Fruit fly (Drosophila melanogaster) whole organism, larva: ENCODE results near the gene neur.

Experiments
- noc ChIP-seq: fragments of 200-800 bp; sonication (Bioruptor generic); optimal IDR thresholded peaks from 3 replicates; lab custom pipeline; 2019; ENCODE audit warnings: missing biosample characterization, mild to moderate bottlenecking, missing genetic modification characterization, moderate library complexity

The neur gene

dm6 chr3R:9053850-9054441, 14.7 kb upstream of the neur start:
- peak; percentile 83 for TF ChIP-seq noc

- peak; percentile 47 for TF ChIP-seq noc
Measured at dm6 chr3R:9053021-9053420, 13.8 kb upstream of the neur start.

dm6 chr3R:9051937-9052680, 12.8 kb upstream of the neur start, which contains the start of gene Kdm2:
TSS of gene Kdm2 (plus strand) at chr3R:9052495.
- TF ChIP-seq noc, result no peak

- TF ChIP-seq noc, result no peak
Measured at dm6 chr3R:9050519-9051119, 11.3 kb upstream of the neur start, which contains the start of gene Nmdmc. TSS of gene Nmdmc (minus strand) at chr3R:9050555.

dm6 chr3R:9049091-9049981, 10.1 kb upstream of the neur start:
- no peak for TF ChIP-seq noc

dm6 chr3R:9048466-9049072, 9.3 kb upstream of the neur start, which contains the start of gene Mst85C:
TSS of gene Mst85C (plus strand) at chr3R:9048645.
- TF ChIP-seq noc, result no peak

- TF ChIP-seq noc, result peak; percentile 57
Measured at dm6 chr3R:9047561-9048465, 8.5 kb upstream of the neur start, which contains the start of gene Rel. TSS of gene Rel (minus strand) at chr3R:9047977.

- TF ChIP-seq noc, result no peak
Measured at dm6 chr3R:9046954-9047353, 7.7 kb upstream of the neur start.

dm6 chr3R:9045733-9046132, 6.5 kb upstream of the neur start:
- no peak for TF ChIP-seq noc

dm6 chr3R:9043610-9044009, 4.3 kb upstream of the neur start:
- no peak for TF ChIP-seq noc

dm6 chr3R:9038652-9039051, 619 bp downstream of the neur start, which contains the start of gene hyx:
TSS of gene hyx (plus strand) at chr3R:9038760.
- TF ChIP-seq noc, result no peak

- TF ChIP-seq noc, result no peak
Measured at dm6 chr3R:9037946-9038345, 1.3 kb downstream of the neur start.

- TF ChIP-seq noc, result no peak
Measured at dm6 chr3R:9035252-9035651, 4.0 kb downstream of the neur start.

- TF ChIP-seq noc, result peak; percentile 93
Measured at dm6 chr3R:9033619-9034401, 5.5 kb downstream of the neur start.
